Fruit fly (Drosophila melanogaster): ENCODE measurements around the gene Argk2.

The Argk2 gene

dm6 chr3L:9011485-9012389 lies 35.5 kb upstream of the Argk2 start:
- TF ChIP-seq oc (tag; optimal IDR thresholded peaks at IDR 0.05) (peak; percentile 35), ems (GFP tag; optimal IDR thresholded peaks at IDR 0.05) (peak; percentile 68), CG8359 (GFP tag; optimal IDR thresholded peaks at IDR 0.05; ENCODE audit: borderline replicate concordance) (peak; percentile 64), CG10979 (tag; optimal IDR thresholded peaks at IDR 0.05) (peak; percentile 90), mam (GFP tag; optimal IDR thresholded peaks at IDR 0.05) (peak; percentile 71), wor (GFP tag; IDR thresholded peaks at IDR 0.05) (peak; percentile 67), CG17568 (GFP tag; optimal IDR thresholded peaks at IDR 0.05) (no peak), CG14965 (GFP tag; optimal IDR thresholded peaks at IDR 0.05; ENCODE audit: borderline replicate concordance) (peak; percentile 24), CG16813 (GFP tag; IDR thresholded peaks at IDR 0.05; ENCODE audit: partially characterized antibody) (no peak), Sox102F (GFP tag; optimal IDR thresholded peaks at IDR 0.05) (peak; percentile 62), eve (GFP tag; optimal IDR thresholded peaks at IDR 0.05) (peak in 1 of 2 experiments; percentile 44), CG18619 (GFP tag; optimal IDR thresholded peaks at IDR 0.05) (peak; percentile 10), phol (tag; optimal IDR thresholded peaks at IDR 0.05) (peak; percentile 82), Mrtf (GFP tag; IDR thresholded peaks at IDR 0.05) (peak; percentile 72), dan (GFP tag; IDR thresholded peaks at IDR 0.05) (peak; percentile 91), Vsx1 (GFP tag; optimal IDR thresholded peaks at IDR 0.05) (peak; percentile 12), NFAT (GFP tag; IDR thresholded peaks at IDR 0.05) (no peak), Xrp1 (GFP tag; IDR thresholded peaks at IDR 0.05) (peak; percentile 93), CG9817 (tag; optimal IDR thresholded peaks at IDR 0.05) (peak; percentile 9), Dfd (GFP tag; optimal IDR thresholded peaks at IDR 0.05) (no peak), CG1792 (GFP tag; optimal IDR thresholded peaks at IDR 0.05) (peak; percentile 66), kni (GFP tag; optimal IDR thresholded peaks at IDR 0.05) (peak; percentile 56), CG15601 (tag; optimal IDR thresholded peaks at IDR 0.05) (peak; percentile 68), da (GFP tag; optimal IDR thresholded peaks at IDR 0.05) (peak; percentile 40), toy (GFP tag; IDR thresholded peaks at IDR 0.05) (no peak), Dll (GFP tag; IDR thresholded peaks at IDR 0.05; ENCODE audit: partially characterized antibody) (no peak), CG13296 (GFP tag; optimal IDR thresholded peaks at IDR 0.05) (no peak), CG3065 (GFP tag; optimal IDR thresholded peaks at IDR 0.05) (peak; percentile 59), Atf3 (GFP tag; optimal IDR thresholded peaks at IDR 0.05) (peak; percentile 30), CG9609 (GFP tag; optimal IDR thresholded peaks at IDR 0.05) (peak; percentile 69), ara (GFP tag; IDR thresholded peaks at IDR 0.05) (peak; percentile 89), CG10209 (GFP tag; optimal IDR thresholded peaks at IDR 0.05) (peak; percentile 71), CG2712 (tag; optimal IDR thresholded peaks at IDR 0.05) (peak; percentile 91), MBD-R2 (GFP tag; IDR thresholded peaks at IDR 0.05) (0 out of 2 replicates have a peak, but pooled peaks have one; percentile 20), CG10366 (GFP tag; IDR thresholded peaks at IDR 0.05) (peak; percentile 67), chm (GFP tag; IDR thresholded peaks at IDR 0.05) (peak; percentile 91), Dref (GFP tag; IDR thresholded peaks at IDR 0.05) (no peak), CG9932 (GFP tag; IDR thresholded peaks at IDR 0.05) (no peak), CG2889 (GFP tag; IDR thresholded peaks at IDR 0.05) (0 out of 3 replicates have a peak, but pooled peaks have one; percentile 28), ro (GFP tag; IDR thresholded peaks at IDR 0.05) (peak; percentile 68; the same call in 1 of the 2 replicates), CoRest (tag; optimal IDR thresholded peaks at IDR 0.05) (peak; percentile 71), tap (tag; optimal IDR thresholded peaks at IDR 0.05) (no peak), CG14441 (GFP tag; IDR thresholded peaks at IDR 0.05) (peak; percentile 60), tx (GFP tag; optimal IDR thresholded peaks at IDR 0.05) (peak; percentile 55), gfzf (GFP tag; optimal IDR thresholded peaks at IDR 0.05) (no peak), E2f1 (GFP tag; IDR thresholded peaks at IDR 0.05) (peak; percentile 72), CG15269 (tag; optimal IDR thresholded peaks at IDR 0.05) (no peak), ranshi (GFP tag; IDR thresholded peaks at IDR 0.05) (peak; percentile 75; the same call in 1 of the 2 replicates), br (optimal IDR thresholded peaks at IDR 0.05) (no peak)
